Worm (Caenorhabditis elegans): ENCODE results near the gene cdh-12.

Gene cdh-12

ce11 chrIII:1218221-1218620 lies 66.4 kb downstream of the cdh-12 start (continued):
- no peak for TF ChIP-seq ztf-11 (tag; optimal IDR thresholded peaks at IDR 0.05)
- TF ChIP-seq tag-97 (GFP tag; IDR thresholded peaks at IDR 0.05): no peak
- no peak for TF ChIP-seq mdl-1 (tag; optimal IDR thresholded peaks at IDR 0.05)
- peak; percentile 85 for TF ChIP-seq aha-1 (tag)
- peak in 1 of 2 experiments; percentile 22 for TF ChIP-seq hif-1 (tag; optimal IDR thresholded peaks at IDR 0.05)
- TF ChIP-seq nhr-10 (tag; optimal IDR thresholded peaks at IDR 0.05): no peak
- no peak for TF ChIP-seq ceh-28 (tag; optimal IDR thresholded peaks at IDR 0.05)
- no peak for TF ChIP-seq lin-15B (tag; optimal IDR thresholded peaks at IDR 0.05)
- no peak for TF ChIP-seq nhr-6 (tag; optimal IDR thresholded peaks at IDR 0.05)
- TF ChIP-seq T20F7.1 (GFP tag; optimal IDR thresholded peaks at IDR 0.05): no peak

ce11 chrIII:1218998-1219397 lies 67.2 kb downstream of the cdh-12 start:
- TF ChIP-seq nhr-77 (tag; optimal IDR thresholded peaks at IDR 0.05) (no peak), T26A8.4 (GFP tag; IDR thresholded peaks at IDR 0.05) (no peak), F10B5.3 (tag; optimal IDR thresholded peaks at IDR 0.05) (no peak), lin-38 (GFP tag; IDR thresholded peaks at IDR 0.05) (peak; percentile 13), nhr-41 (GFP tag; IDR thresholded peaks at IDR 0.05) (no peak), daf-8 (GFP tag; IDR thresholded peaks at IDR 0.05) (no peak), aha-1 (tag) (peak; percentile 64), spr-1 (tag; optimal IDR thresholded peaks at IDR 0.05) (no peak), ces-1 (GFP tag; optimal IDR thresholded peaks at IDR 0.05) (no peak), lir-3 (tag; optimal IDR thresholded peaks at IDR 0.05) (no peak), F49E8.2 (tag; optimal IDR thresholded peaks at IDR 0.05; ENCODE audit: borderline replicate concordance) (no peak), dmd-6 (GFP tag; IDR thresholded peaks at IDR 0.05) (no peak)

- TF ChIP-seq lim-7 (GFP tag; IDR thresholded peaks at IDR 0.05): no peak
- TF ChIP-seq R02D3.7 (tag; optimal IDR thresholded peaks at IDR 0.05): no peak
- peak; percentile 66 for TF ChIP-seq dmd-6 (GFP tag; IDR thresholded peaks at IDR 0.05)
- peak; percentile 47 for TF ChIP-seq pqm-1 (tag; optimal IDR thresholded peaks at IDR 0.05)
- no peak for TF ChIP-seq zip-2 (tag; optimal IDR thresholded peaks at IDR 0.05)
- TF ChIP-seq mdl-1 (tag; optimal IDR thresholded peaks at IDR 0.05): no peak
- no peak for TF ChIP-seq ceh-20 (GFP tag; IDR thresholded peaks at IDR 0.05)
- no peak for TF ChIP-seq hif-1 (tag; optimal IDR thresholded peaks at IDR 0.05)
- peak; percentile 27; the same call in 1 of the 2 replicates for TF ChIP-seq pha-4 (GFP tag; IDR thresholded peaks at IDR 0.05)
- no peak for TF ChIP-seq pha-4 (tag; optimal IDR thresholded peaks at IDR 0.05)
- TF ChIP-seq daf-16 (GFP tag; optimal IDR thresholded peaks at IDR 0.05): no peak
- peak; percentile 41 for TF ChIP-seq daf-16 (tag; optimal IDR thresholded peaks at IDR 0.05)
- no peak for TF ChIP-seq cey-2 (tag; optimal IDR thresholded peaks at IDR 0.05; ENCODE audit: borderline replicate concordance, insufficient read depth)
- no peak for TF ChIP-seq set-16 (GFP tag; IDR thresholded peaks at IDR 0.05)
- no peak for TF ChIP-seq mep-1 (tag; optimal IDR thresholded peaks at IDR 0.05)
- TF ChIP-seq hlh-30 (tag; optimal IDR thresholded peaks at IDR 0.05; ENCODE audit: insufficient read depth): peak; percentile 28
- TF ChIP-seq Y5F2A.4 (GFP tag; optimal IDR thresholded peaks at IDR 0.05): no peak
- TF ChIP-seq nhr-28 (tag; optimal IDR thresholded peaks at IDR 0.05): peak; percentile 13
- TF ChIP-seq arid-1 (GFP tag; conservative IDR thresholded peaks at IDR 0.05): no peak
- no peak for TF ChIP-seq Y105C5A.15 (GFP tag; IDR thresholded peaks at IDR 0.05)
- no peak for TF ChIP-seq F26F4.8 (GFP tag; conservative IDR thresholded peaks at IDR 0.05)
- TF ChIP-seq daf-19 (GFP tag; conservative IDR thresholded peaks at IDR 0.05): no peak
- no peak for TF ChIP-seq nhr-25 (tag; optimal IDR thresholded peaks at IDR 0.05; ENCODE audit: borderline replicate concordance, insufficient read depth)
- no peak for TF ChIP-seq attf-4 (tag; optimal IDR thresholded peaks at IDR 0.05)
- no peak for TF ChIP-seq lir-3 (tag; optimal IDR thresholded peaks at IDR 0.05)
- TF ChIP-seq gei-8 (GFP tag; optimal IDR thresholded peaks at IDR 0.05): no peak
- TF ChIP-seq hlh-11 (tag; optimal IDR thresholded peaks at IDR 0.05): peak; percentile 81
- TF ChIP-seq lin-15B (tag; optimal IDR thresholded peaks at IDR 0.05): no peak
- TF ChIP-seq lin-1 (GFP tag; IDR thresholded peaks at IDR 0.05): no peak
- TF ChIP-seq ama-1 (optimal IDR thresholded peaks at IDR 0.05): no peak
- TF ChIP-seq lsy-2 (tag; optimal IDR thresholded peaks at IDR 0.05): no peak
- no peak for TF ChIP-seq nhr-11 (tag; optimal IDR thresholded peaks at IDR 0.05)
- no peak for TF ChIP-seq ZK546.5 (tag; optimal IDR thresholded peaks at IDR 0.05)
- TF ChIP-seq ztf-7 (tag; optimal IDR thresholded peaks at IDR 0.05): no peak
Measured at ce11 chrIII:1220012-1220411, 68.2 kb downstream of the cdh-12 start.

All from whole organism, L4 larva.